Worm (Caenorhabditis elegans) whole organism, L3 larva: Measurements from ENCODE around the gene pms-2.

Source experiments
- ZK546.5 ChIP-seq: sonication (generic microtip); optimal IDR thresholded peaks from 2 replicates; lab custom pipeline; 2017; ENCODE audit warnings: missing biosample characterization, missing genetic modification characterization
- egl-27 ChIP-seq: sonication (generic microtip); optimal IDR thresholded peaks from 4 replicates; lab custom pipeline; 2017; ENCODE audit warnings: missing biosample characterization, missing genetic modification reagents, missing genetic modification characterization
- mdl-1 ChIP-seq: fragments of 150-350 bp; optimal IDR thresholded peaks from 2 replicates; lab custom pipeline; 2014; ENCODE audit warnings: missing biosample characterization, missing genetic modification characterization
- nhr-12 ChIP-seq: fragments of 150-350 bp; optimal IDR thresholded peaks from 2 replicates; lab custom pipeline; 2014; ENCODE audit warnings: missing biosample characterization, missing genetic modification characterization
- nhr-23 ChIP-seq: fragments of 150-350 bp; optimal IDR thresholded peaks from 2 replicates; lab custom pipeline; 2014; ENCODE audit warnings: missing biosample characterization, missing genetic modification reagents, missing genetic modification characterization

- TF ChIP-seq ZK546.5 = no peak
- no peak for TF ChIP-seq nhr-23 (tag; lab: Kevin White, UChicago)
- TF ChIP-seq mdl-1 (tag; lab: Kevin White, UChicago) = no peak
- TF ChIP-seq nhr-12 (tag; lab: Kevin White, UChicago) = no peak
- no peak for TF ChIP-seq egl-27 (tag; lab: Kevin White, UChicago)
Observed at ce11 chrV:11532535-11532853, 37.9 kb downstream of the pms-2 start.
